Fruit fly (Drosophila melanogaster): ENCODE results near the gene Rcd-1.

The Rcd-1 gene

DNA sequence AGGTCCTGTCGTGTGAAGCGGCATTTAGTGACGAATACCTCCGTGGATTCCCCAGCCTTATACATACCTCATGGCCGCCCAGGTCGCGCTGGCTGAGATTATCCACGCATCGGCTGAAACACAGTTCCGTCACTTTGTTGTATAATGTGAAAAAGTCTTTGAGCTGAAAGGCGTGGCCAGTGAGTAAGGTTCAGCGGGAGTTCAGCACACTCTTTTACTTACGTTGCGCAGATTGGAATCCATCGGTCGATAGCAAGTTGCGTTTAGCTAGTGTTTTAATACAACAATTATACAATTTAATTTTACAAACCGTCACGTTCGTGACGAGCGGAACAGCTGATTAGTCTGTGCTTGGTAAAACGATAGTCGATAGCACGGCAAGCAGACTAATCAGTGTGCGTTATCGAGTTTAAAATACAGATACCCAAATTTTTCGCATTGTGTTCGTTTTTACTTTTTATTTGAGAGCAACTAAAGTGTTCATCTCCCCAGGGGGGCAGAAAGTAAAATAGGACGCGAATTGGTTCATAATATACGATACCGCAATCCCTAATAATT is 20.3 kb upstream of the Rcd-1 start, which contains the start of the genes Pstk and Tim9b (continued):
- TF ChIP-seq btn (GFP tag; optimal IDR thresholded peaks at IDR 0.05) (no peak), Myb (GFP tag; optimal IDR thresholded peaks at IDR 0.05) (no peak), Ptx1 (GFP tag; IDR thresholded peaks at IDR 0.05) (no peak), CG14050 (GFP tag; IDR thresholded peaks at IDR 0.05) (no peak), CG16813 (GFP tag; IDR thresholded peaks at IDR 0.05; ENCODE audit: partially characterized antibody) (peak; percentile 45; the same call in 1 of the 3 replicates), CG6254 (GFP tag; optimal IDR thresholded peaks at IDR 0.05) (no peak), CG5245 (GFP tag; optimal IDR thresholded peaks at IDR 0.05) (no peak), HmgZ (tag; optimal IDR thresholded peaks at IDR 0.05) (no peak), CG14441 (GFP tag; IDR thresholded peaks at IDR 0.05) (no peak), CG18764 (GFP tag; optimal IDR thresholded peaks at IDR 0.05) (no peak), CG33557 (GFP tag; optimal IDR thresholded peaks at IDR 0.05) (no peak), tin (GFP tag; optimal IDR thresholded peaks at IDR 0.05) (no peak), aop (GFP tag; IDR thresholded peaks at IDR 0.05) (no peak), fd96Cb (tag; optimal IDR thresholded peaks at IDR 0.05) (no peak), CG2678 (tag; optimal IDR thresholded peaks at IDR 0.05) (no peak), Scr (GFP tag; IDR thresholded peaks at IDR 0.05; ENCODE audit: partially characterized antibody) (peak; percentile 64), CG8089 (GFP tag; optimal IDR thresholded peaks at IDR 0.05) (no peak), CG32767 (GFP tag; IDR thresholded peaks at IDR 0.05) (no peak), Max (GFP tag; optimal IDR thresholded peaks at IDR 0.05) (no peak), CG10321 (GFP tag; IDR thresholded peaks at IDR 0.05) (no peak), Xbp1 (GFP tag; optimal IDR thresholded peaks at IDR 0.05) (no peak), CG6683 (GFP tag; optimal IDR thresholded peaks at IDR 0.05) (no peak), ind (GFP tag; optimal IDR thresholded peaks at IDR 0.05) (no peak), CG11093 (GFP tag; IDR thresholded peaks at IDR 0.05) (no peak), grn (GFP tag; optimal IDR thresholded peaks at IDR 0.05) (no peak)

dm6 chrX:19621145-19621544 is 17.4 kb upstream of the Rcd-1 start, which contains the start of gene CG14221:
TSS of gene CG14221 (minus strand) at chrX:19621245.
- TF ChIP-seq CTCF (GFP tag; optimal IDR thresholded peaks at IDR 0.05): no peak
- TF ChIP-seq CG4820 (GFP tag; optimal IDR thresholded peaks at IDR 0.05): no peak
- TF ChIP-seq CG10654 (GFP tag; optimal IDR thresholded peaks at IDR 0.05): no peak
- TF ChIP-seq CG7987 (GFP tag; optimal IDR thresholded peaks at IDR 0.05): no peak
- TF ChIP-seq cwo (GFP tag; optimal IDR thresholded peaks at IDR 0.05): no peak
- TF ChIP-seq Hr3 (GFP tag; optimal IDR thresholded peaks at IDR 0.05): no peak
- no peak for TF ChIP-seq tna (GFP tag; IDR thresholded peaks at IDR 0.05; ENCODE audit: partially characterized antibody)
- no peak for TF ChIP-seq kah (GFP tag; optimal IDR thresholded peaks at IDR 0.05)
- no peak for TF ChIP-seq CG4730 (GFP tag; IDR thresholded peaks at IDR 0.05)
- TF ChIP-seq Usf (GFP tag; optimal IDR thresholded peaks at IDR 0.05): no peak
- TF ChIP-seq Med (GFP tag): no peak
- no peak for TF ChIP-seq CG30020 (tag; optimal IDR thresholded peaks at IDR 0.05)
- no peak for TF ChIP-seq bigmax (GFP tag; optimal IDR thresholded peaks at IDR 0.05)
- no peak for TF ChIP-seq CG16863 (GFP tag; optimal IDR thresholded peaks at IDR 0.05)

DNA sequence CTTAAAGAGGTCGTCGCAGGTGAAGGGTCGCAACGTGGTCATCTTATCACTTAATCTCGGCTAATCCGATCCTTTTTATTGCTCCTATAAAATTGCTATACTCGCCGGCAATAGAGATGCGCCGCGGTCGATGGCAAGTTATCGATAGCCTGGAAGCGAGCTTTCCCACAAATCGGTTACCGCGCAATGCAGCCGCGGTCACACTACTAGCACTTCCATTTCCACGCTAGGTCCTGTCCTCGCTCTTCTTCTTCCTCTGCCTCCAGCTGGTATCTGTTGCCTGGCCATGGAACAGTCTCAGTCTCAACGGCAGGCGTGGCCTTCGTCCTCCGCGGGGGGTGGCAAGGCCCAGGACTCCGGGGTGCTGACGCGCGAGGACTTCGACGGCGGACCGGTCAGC is 15.6 kb upstream of the Rcd-1 start, which contains the start of the genes Naa20A and MKP-4:
Naa20A (minus strand) TSS at position 151 of the 400 bp plus-strand sequence.
MKP-4 (plus strand) TSS at position 191 of the 400 bp plus-strand sequence.
- no peak for TF ChIP-seq CG33557 (GFP tag; optimal IDR thresholded peaks at IDR 0.05)
- no peak for TF ChIP-seq zen (tag; optimal IDR thresholded peaks at IDR 0.05)
- TF ChIP-seq Six4 (GFP tag; optimal IDR thresholded peaks at IDR 0.05): no peak
- TF ChIP-seq CG2116 (GFP tag; optimal IDR thresholded peaks at IDR 0.05): peak; percentile 69
- TF ChIP-seq Ets65A (GFP tag): no peak
- no peak for TF ChIP-seq ham (GFP tag; IDR thresholded peaks at IDR 0.05)
- TF ChIP-seq br (optimal IDR thresholded peaks at IDR 0.05): no peak
- no peak for TF ChIP-seq Hr78 (GFP tag; optimal IDR thresholded peaks at IDR 0.05)
- no peak for TF ChIP-seq Sin3A (optimal IDR thresholded peaks at IDR 0.05)
- TF ChIP-seq HmgZ (tag; optimal IDR thresholded peaks at IDR 0.05): peak; percentile 34
- TF ChIP-seq CG2120 (GFP tag; optimal IDR thresholded peaks at IDR 0.05): no peak
- peak; percentile 95 for TF ChIP-seq MBD-R2 (GFP tag; IDR thresholded peaks at IDR 0.05)
- peak; percentile 37; the same call in 1 of the 2 replicates for TF ChIP-seq chm (GFP tag; IDR thresholded peaks at IDR 0.05)
- TF ChIP-seq sna (GFP tag; IDR thresholded peaks at IDR 0.05; ENCODE audit: partially characterized antibody): peak; percentile 71; the same call in 1 of the 2 replicates
- peak; percentile 68 for TF ChIP-seq ftz-f1 (GFP tag; optimal IDR thresholded peaks at IDR 0.05)

All from whole organism, embryonic.